Worm (Caenorhabditis elegans) whole organism, L2 larva: ENCODE data around the gene R186.3.

Experiments used
- C34F6.9 ChIP-seq: fragments of 150-350 bp; optimal IDR thresholded peaks from 2 replicates; lab custom pipeline; 2014; ENCODE audit warnings: missing biosample characterization, missing genetic modification characterization
- F13H6.1 ChIP-seq: sonication (generic microtip); optimal IDR thresholded peaks from 2 replicates; lab custom pipeline; 2016; ENCODE audit warnings: missing genetic modification characterization, missing compliant biosample characterization
- R02D3.7 ChIP-seq: fragments of 150-350 bp; optimal IDR thresholded peaks from 2 replicates; lab custom pipeline; 2014; ENCODE audit warnings: missing biosample characterization, missing genetic modification characterization
- Y55F3AM.14 ChIP-seq: fragments of 200-800 bp; sonication (Bioruptor generic); optimal IDR thresholded peaks from 2 replicates; lab custom pipeline; 2018; ENCODE audit warnings: mild to moderate bottlenecking, missing genetic modification characterization, missing compliant biosample characterization
- alr-1 ChIP-seq: fragments of 150-350 bp; optimal IDR thresholded peaks from 2 replicates; lab custom pipeline; 2014; ENCODE audit warnings: missing biosample characterization, missing genetic modification characterization
- aly-2 ChIP-seq: fragments of 150-350 bp; optimal IDR thresholded peaks from 2 replicates; lab custom pipeline; 2014; ENCODE audit warnings: missing biosample characterization, missing genetic modification characterization
- ceh-16 ChIP-seq: fragments of 150-350 bp; optimal IDR thresholded peaks from 2 replicates; lab custom pipeline; 2014; ENCODE audit warnings: missing biosample characterization, missing genetic modification characterization
- ceh-82 ChIP-seq: fragments of 150-350 bp; optimal IDR thresholded peaks from 2 replicates; lab custom pipeline; 2014; ENCODE audit warnings: missing biosample characterization, missing genetic modification characterization
- crh-2 ChIP-seq: sonication (generic microtip); optimal IDR thresholded peaks from 2 replicates; lab custom pipeline; 2017; ENCODE audit warnings: missing biosample characterization, missing genetic modification characterization
- dmd-4 ChIP-seq: sonication (generic microtip); optimal IDR thresholded peaks from 2 replicates; lab custom pipeline; 2017; ENCODE audit warnings: missing biosample characterization, missing genetic modification characterization
- egl-27 ChIP-seq: sonication (generic microtip); optimal IDR thresholded peaks from 3 replicates; lab custom pipeline; 2017; ENCODE audit warnings: missing biosample characterization, missing genetic modification reagents, missing genetic modification characterization
- elt-1 ChIP-seq: fragments of 150-350 bp; optimal IDR thresholded peaks from 2 replicates; lab custom pipeline; 2014; ENCODE audit warnings: missing biosample characterization, missing genetic modification characterization
- fos-1 ChIP-seq: fragments of 150-350 bp; optimal IDR thresholded peaks from 2 replicates; lab custom pipeline; 2014; ENCODE audit warnings: missing biosample characterization, missing genetic modification characterization
- gmeb-1 ChIP-seq: fragments of 150-350 bp; optimal IDR thresholded peaks from 2 replicates; lab custom pipeline; 2014; ENCODE audit warnings: missing biosample characterization, missing genetic modification characterization
- lin-11 ChIP-seq: fragments of 150-350 bp; sonication (generic microtip); optimal IDR thresholded peaks from 2 replicates; lab custom pipeline; 2014; ENCODE audit warnings: missing biosample characterization, missing genetic modification characterization, inconsistent platforms, mixed read lengths
- lin-13 ChIP-seq: fragments of 150-350 bp; optimal IDR thresholded peaks from 2 replicates; lab custom pipeline; 2014; ENCODE audit warnings: missing biosample characterization, missing genetic modification reagents, missing genetic modification characterization
- lin-39 ChIP-seq: fragments of 150-350 bp; optimal IDR thresholded peaks from 2 replicates; lab custom pipeline; 2014; ENCODE audit warnings: missing biosample characterization, missing genetic modification reagents, missing genetic modification characterization
- lsy-2 ChIP-seq, 2 experiments: fragments of 150-350 bp in 1 of 2; sonication (generic microtip) in 1 of 2; optimal IDR thresholded peaks; 2 replicates each; lab custom pipeline; 2014 to 2017; ENCODE audit warnings: missing biosample characterization in 2 of 2, missing genetic modification characterization in 2 of 2
- mab-5 ChIP-seq: fragments of 150-350 bp; optimal IDR thresholded peaks from 2 replicates; lab custom pipeline; 2014; ENCODE audit warnings: missing biosample characterization, missing genetic modification characterization
- mbf-1 ChIP-seq: sonication (generic microtip); optimal IDR thresholded peaks from 2 replicates; lab custom pipeline; 2017; ENCODE audit warnings: missing biosample characterization, missing genetic modification characterization
- mdl-1 ChIP-seq, 2 experiments: fragments of 150-350 bp in 1 of 2; sonication (generic microtip) in 1 of 2; optimal IDR thresholded peaks; 2 replicates each; lab custom pipeline; 2017; ENCODE audit warnings: missing biosample characterization in 2 of 2, missing genetic modification characterization in 2 of 2
- nhr-10 ChIP-seq: sonication (generic microtip); optimal IDR thresholded peaks from 2 replicates; lab custom pipeline; 2017; ENCODE audit warnings: missing biosample characterization, missing genetic modification characterization
- nhr-11 ChIP-seq: fragments of 150-350 bp; optimal IDR thresholded peaks from 2 replicates; lab custom pipeline; 2014; ENCODE audit warnings: missing biosample characterization, missing genetic modification characterization
- nhr-12 ChIP-seq: fragments of 150-350 bp; optimal IDR thresholded peaks from 2 replicates; lab custom pipeline; 2014; ENCODE audit warnings: missing biosample characterization, missing genetic modification characterization
- nhr-129 ChIP-seq: fragments of 150-350 bp; optimal IDR thresholded peaks from 2 replicates; lab custom pipeline; 2014; ENCODE audit warnings: missing biosample characterization, missing genetic modification characterization
- nhr-21 ChIP-seq: fragments of 150-350 bp; optimal IDR thresholded peaks from 2 replicates; lab custom pipeline; 2014; ENCODE audit warnings: missing biosample characterization, missing genetic modification characterization
- nhr-237 ChIP-seq: fragments of 150-350 bp; optimal IDR thresholded peaks from 2 replicates; lab custom pipeline; 2014; ENCODE audit warnings: missing biosample characterization, missing genetic modification characterization
- nhr-25 ChIP-seq: fragments of 150-350 bp; sonication (generic microtip); optimal IDR thresholded peaks from 3 replicates; lab custom pipeline; 2014; ENCODE audit warnings: missing biosample characterization, missing genetic modification characterization
- nhr-6 ChIP-seq: fragments of 150-350 bp; optimal IDR thresholded peaks from 2 replicates; lab custom pipeline; 2014; ENCODE audit warnings: missing biosample characterization, missing genetic modification characterization
- peb-1 ChIP-seq: fragments of 150-350 bp; optimal IDR thresholded peaks from 2 replicates; lab custom pipeline; 2014; ENCODE audit warnings: missing biosample characterization, missing genetic modification characterization
- sem-4 ChIP-seq: fragments of 150-350 bp; optimal IDR thresholded peaks from 2 replicates; lab custom pipeline; 2014; ENCODE audit warnings: missing biosample characterization, missing genetic modification reagents, missing genetic modification characterization
- skn-1 ChIP-seq: sonication (generic microtip); optimal IDR thresholded peaks from 2 replicates; lab custom pipeline; 2017; ENCODE audit warnings: missing biosample characterization, missing genetic modification characterization
- sma-3 ChIP-seq: sonication (generic microtip); optimal IDR thresholded peaks from 2 replicates; lab custom pipeline; 2016; ENCODE audit warnings: missing genetic modification reagents, missing genetic modification characterization, missing compliant biosample characterization
- sma-9 ChIP-seq, 2 experiments: fragments of 150-350 bp in 1 of 2; sonication (generic microtip) in 1 of 2; optimal IDR thresholded peaks; 2 replicates each; lab custom pipeline; 2014 to 2016; ENCODE audit warnings: missing genetic modification characterization in 2 of 2, mild to moderate bottlenecking in 1 of 2, missing biosample characterization in 1 of 2, missing compliant biosample characterization in 1 of 2, missing genetic modification reagents in 1 of 2, moderate library complexity in 1 of 2
- snpc-4 ChIP-seq: fragments of 150-350 bp; optimal IDR thresholded peaks from 2 replicates; lab custom pipeline; 2014; ENCODE audit warnings: missing biosample characterization, missing genetic modification characterization
- unc-39 ChIP-seq: fragments of 150-350 bp; optimal IDR thresholded peaks from 2 replicates; lab custom pipeline; 2014; ENCODE audit warnings: missing biosample characterization, missing genetic modification characterization
- unc-55 ChIP-seq: fragments of 150-350 bp; sonication (generic microtip); optimal IDR thresholded peaks from 3 replicates; lab custom pipeline; 2014; ENCODE audit warnings: missing biosample characterization, missing genetic modification reagents, missing genetic modification characterization
- unc-62 ChIP-seq: fragments of 150-350 bp; optimal IDR thresholded peaks from 2 replicates; lab custom pipeline; 2014; ENCODE audit warnings: missing biosample characterization, missing genetic modification reagents, missing genetic modification characterization
- zag-1 ChIP-seq: fragments of 150-350 bp; optimal IDR thresholded peaks from 2 replicates; lab custom pipeline; 2014; ENCODE audit warnings: missing biosample characterization, missing genetic modification characterization

R186.3 gene

ce11 chrV:13003378-13003777 is 36.4 kb upstream of the R186.3 start:
- TF ChIP-seq mab-5 (tag; lab: Kevin White, UChicago) (no peak), sma-9 (GFP tag; optimal IDR thresholded peaks at IDR 0.05; lab: Kevin White, UChicago) (peak; percentile 74), sma-9 (tag; optimal IDR thresholded peaks at IDR 0.05; lab: Kevin White, UChicago) (no peak), nhr-25 (tag; lab: Kevin White, UChicago) (peak; percentile 46), F13H6.1 (tag; lab: Kevin White, UChicago) (peak; percentile 70), lin-39 (tag; lab: Kevin White, UChicago) (no peak), lsy-2 (tag; optimal IDR thresholded peaks at IDR 0.05; lab: Kevin White, UChicago) (peak; percentile 52 to 63), dmd-4 (tag; lab: Kevin White, UChicago) (no peak), crh-2 (tag; lab: Kevin White, UChicago) (peak; percentile 74), unc-55 (GFP tag; lab: Kevin White, UChicago) (peak; percentile 67), sma-3 (GFP tag; lab: Kevin White, UChicago) (peak; percentile 71), peb-1 (tag; lab: Kevin White, UChicago) (no peak), nhr-129 (peak; percentile 93), aly-2 (no peak), snpc-4 (tag; lab: Kevin White, UChicago) (peak; percentile 6), nhr-10 (tag; lab: Kevin White, UChicago) (no peak), mdl-1 (tag; optimal IDR thresholded peaks at IDR 0.05; lab: Kevin White, UChicago) (peak in 1 of 2 experiments; percentile 5), zag-1 (peak; percentile 13), gmeb-1 (tag; lab: Kevin White, UChicago) (peak; percentile 56), R02D3.7 (tag; lab: Kevin White, UChicago) (no peak), nhr-21 (tag; lab: Kevin White, UChicago) (peak; percentile 57), C34F6.9 (tag; lab: Kevin White, UChicago) (peak; percentile 57), Y55F3AM.14 (GFP tag; lab: Kevin White, UChicago) (peak; percentile 1), lin-11 (tag; lab: Kevin White, UChicago) (peak; percentile 52), egl-27 (peak; percentile 58), ceh-82 (tag; lab: Kevin White, UChicago) (no peak), ceh-16 (tag; lab: Kevin White, UChicago) (peak; percentile 44), fos-1 (tag; lab: Kevin White, UChicago) (peak; percentile 51), nhr-11 (tag; lab: Kevin White, UChicago) (no peak)

ce11 chrV:13002070-13002469 is 35.1 kb upstream of the R186.3 start, which contains the start of gene inft-2:
Gene inft-2, plus strand, starts transcription at chrV:13002317.
- TF ChIP-seq skn-1 (no peak), fos-1 (tag; lab: Kevin White, UChicago) (peak; percentile 27), nhr-10 (tag; lab: Kevin White, UChicago) (no peak), nhr-6 (tag; lab: Kevin White, UChicago) (no peak)

- no peak for TF ChIP-seq lin-13 (GFP tag; lab: Kevin White, UChicago)
- no peak for TF ChIP-seq zag-1
- TF ChIP-seq elt-1 (tag; lab: Kevin White, UChicago) = no peak
- TF ChIP-seq alr-1 (tag; lab: Kevin White, UChicago) = no peak
- TF ChIP-seq mab-5 (tag; lab: Kevin White, UChicago) = no peak
- TF ChIP-seq fos-1 (tag; lab: Kevin White, UChicago) = no peak
- TF ChIP-seq sma-3 (GFP tag; lab: Kevin White, UChicago) = no peak
- no peak for TF ChIP-seq nhr-6 (tag; lab: Kevin White, UChicago)
- TF ChIP-seq nhr-12 = no peak
- TF ChIP-seq Y55F3AM.14 (GFP tag; lab: Kevin White, UChicago) = no peak
- TF ChIP-seq unc-62 (GFP tag; lab: Kevin White, UChicago) = no peak
- TF ChIP-seq nhr-237 (tag; lab: Kevin White, UChicago) = no peak
- TF ChIP-seq F13H6.1 (tag; lab: Kevin White, UChicago) = no peak
- TF ChIP-seq nhr-129 = no peak
- no peak for TF ChIP-seq mbf-1 (tag; lab: Kevin White, UChicago)
Measured at ce11 chrV:13000068-13000467, 33.1 kb upstream of the R186.3 start.

ce11 chrV:12999559-12999958 is 32.5 kb upstream of the R186.3 start, which contains the start of gene far-4:
Gene far-4, minus strand, starts transcription at chrV:12999659.
- TF ChIP-seq lin-13 (GFP tag; lab: Kevin White, UChicago) = no peak
- TF ChIP-seq nhr-10 (tag; lab: Kevin White, UChicago) = no peak
- no peak for TF ChIP-seq crh-2 (tag; lab: Kevin White, UChicago)
- TF ChIP-seq unc-39 (tag; lab: Kevin White, UChicago) = no peak
- TF ChIP-seq sma-3 (GFP tag; lab: Kevin White, UChicago) = no peak
- TF ChIP-seq unc-55 (GFP tag; lab: Kevin White, UChicago) = no peak
- no peak for TF ChIP-seq skn-1
- TF ChIP-seq ceh-16 (tag; lab: Kevin White, UChicago) = no peak
- TF ChIP-seq sem-4 = no peak
- no peak for TF ChIP-seq egl-27
- TF ChIP-seq fos-1 (tag; lab: Kevin White, UChicago) = no peak
- no peak for TF ChIP-seq C34F6.9 (tag; lab: Kevin White, UChicago)
